Fruit fly (Drosophila melanogaster): ENCODE measurements around the gene CG9154.
A peak's percentile ranks its signal among the peaks of the same experiment; 100 is the strongest.

The CG9154 gene

DNA sequence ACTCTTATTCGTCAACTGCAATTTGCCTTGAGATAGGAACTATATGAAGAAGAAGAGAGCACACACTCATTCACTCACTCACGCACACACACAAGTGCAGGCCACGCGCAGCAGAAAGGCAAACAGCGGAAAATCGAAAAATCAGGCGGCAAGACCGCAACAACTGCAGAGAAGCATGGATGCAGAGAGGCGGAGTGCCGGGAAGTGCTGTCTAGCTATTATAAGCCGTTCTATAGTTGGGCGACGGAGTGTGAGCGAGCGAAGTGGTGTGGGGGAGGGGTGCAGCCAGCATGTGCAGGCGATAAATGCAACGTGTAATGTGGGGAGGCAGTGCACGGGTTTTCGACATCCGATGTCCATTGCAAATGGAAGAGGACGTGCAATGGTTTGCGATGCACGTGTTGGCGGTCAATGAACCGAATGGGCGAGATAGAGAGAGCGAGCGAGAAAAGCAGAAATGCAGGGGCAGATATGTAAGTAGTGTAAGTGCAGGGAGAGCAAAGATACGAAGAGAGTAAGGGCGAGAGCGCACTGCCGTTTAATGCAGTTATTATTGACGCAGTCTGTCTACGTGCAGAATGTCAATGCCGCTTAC, 8.4 kb upstream of the CG9154 start (continued):
- TF ChIP-seq CG2712 (tag; optimal IDR thresholded peaks at IDR 0.05) (peak; percentile 17), wek (GFP tag; optimal IDR thresholded peaks at IDR 0.05) (no peak), Scr (GFP tag; IDR thresholded peaks at IDR 0.05; ENCODE audit: partially characterized antibody) (0 out of 2 replicates have a peak, but pooled peaks have one; percentile 27), luna (GFP tag; optimal IDR thresholded peaks at IDR 0.05) (no peak), Doc2 (GFP tag; IDR thresholded peaks at IDR 0.05) (no peak), hth (optimal IDR thresholded peaks at IDR 0.05) (no peak), hkb (optimal IDR thresholded peaks at IDR 0.05) (no peak), hkb (GFP tag; IDR thresholded peaks at IDR 0.05) (no peak), Bgb (GFP tag; IDR thresholded peaks at IDR 0.05; ENCODE audit: partially characterized antibody) (peak; percentile 18; the same call in 1 of the 2 replicates), phol (tag; optimal IDR thresholded peaks at IDR 0.05) (no peak), D19A (tag; optimal IDR thresholded peaks at IDR 0.05) (peak; percentile 30), CG10979 (tag; optimal IDR thresholded peaks at IDR 0.05) (peak; percentile 31), Atf3 (GFP tag; optimal IDR thresholded peaks at IDR 0.05) (no peak), Med (GFP tag) (peak; percentile 77), CG7928 (GFP tag; optimal IDR thresholded peaks at IDR 0.05) (no peak), Xbp1 (GFP tag; optimal IDR thresholded peaks at IDR 0.05) (peak; percentile 14), tup (GFP tag; optimal IDR thresholded peaks at IDR 0.05) (no peak), CG12104 (GFP tag; optimal IDR thresholded peaks at IDR 0.05) (no peak), Opbp (GFP tag; IDR thresholded peaks at IDR 0.05; ENCODE audit: partially characterized antibody) (peak; percentile 64; the same call in 1 of the 3 replicates), CG6813 (GFP tag; optimal IDR thresholded peaks at IDR 0.05) (no peak), Sox102F (GFP tag; optimal IDR thresholded peaks at IDR 0.05) (no peak), gfzf (GFP tag; optimal IDR thresholded peaks at IDR 0.05) (no peak), CG7556 (GFP tag; optimal IDR thresholded peaks at IDR 0.05) (no peak), bcd (GFP tag; optimal IDR thresholded peaks at IDR 0.05) (no peak), amos (GFP tag; IDR thresholded peaks at IDR 0.05; ENCODE audit: partially characterized antibody) (0 out of 2 replicates have a peak, but pooled peaks have one; percentile 20), CG10431 (GFP tag; optimal IDR thresholded peaks at IDR 0.05) (no peak), Pdp1 (GFP tag; optimal IDR thresholded peaks at IDR 0.05) (peak in 1 of 2 experiments; percentile 47), CG5180 (GFP tag; optimal IDR thresholded peaks at IDR 0.05) (peak; percentile 2), CG8478 (optimal IDR thresholded peaks at IDR 0.05) (peak; percentile 75), sr (GFP tag; IDR thresholded peaks at IDR 0.05) (no peak), sna (GFP tag; IDR thresholded peaks at IDR 0.05; ENCODE audit: partially characterized antibody) (0 out of 2 replicates have a peak, but pooled peaks have one; percentile 23), NFAT (GFP tag; IDR thresholded peaks at IDR 0.05) (no peak), gcm (GFP tag; optimal IDR thresholded peaks at IDR 0.05) (peak; percentile 94), z (GFP tag; IDR thresholded peaks at IDR 0.05) (peak; percentile 91), HLHmδ (GFP tag; optimal IDR thresholded peaks at IDR 0.05) (peak; percentile 90), CG16779 (GFP tag; IDR thresholded peaks at IDR 0.05) (no peak), da (GFP tag; optimal IDR thresholded peaks at IDR 0.05) (peak; percentile 92), prd (optimal IDR thresholded peaks at IDR 0.05) (no peak), prd (GFP tag; IDR thresholded peaks at IDR 0.05) (peak; percentile 18; the same call in 1 of the 3 replicates), CG10147 (GFP tag; optimal IDR thresholded peaks at IDR 0.05) (no peak), stwl (tag; optimal IDR thresholded peaks at IDR 0.05) (peak; percentile 64), CG4360 (GFP tag; IDR thresholded peaks at IDR 0.05) (peak; percentile 59; the same call in 1 of the 2 replicates), CG14860 (GFP tag; IDR thresholded peaks at IDR 0.05; ENCODE audit: partially characterized antibody) (peak; percentile 20; the same call in 1 of the 3 replicates), CG8281 (tag; optimal IDR thresholded peaks at IDR 0.05) (no peak), CG42726 (GFP tag; IDR thresholded peaks at IDR 0.05; ENCODE audit: partially characterized antibody) (peak; percentile 100), CG7357 (GFP tag; IDR thresholded peaks at IDR 0.05) (no peak), CG4282 (GFP tag; optimal IDR thresholded peaks at IDR 0.05) (no peak), Dip3 (GFP tag; optimal IDR thresholded peaks at IDR 0.05) (no peak), CG7745 (tag; optimal IDR thresholded peaks at IDR 0.05) (peak; percentile 60)
